Fruit fly (Drosophila melanogaster): ENCODE results near the gene Nmnat.

Gene Nmnat

dm6 chr3R:24917814-24918636, 27.0 kb upstream of the Nmnat start, which contains the start of the genes PIG-S, sud1 and CG11168 (continued):
- TF ChIP-seq H2.0 (GFP tag; IDR thresholded peaks at IDR 0.05) (peak; percentile 68), CG14710 (tag; optimal IDR thresholded peaks at IDR 0.05) (peak; percentile 81), ftz-f1 (GFP tag; optimal IDR thresholded peaks at IDR 0.05) (peak; percentile 93), Elba2 (GFP tag; optimal IDR thresholded peaks at IDR 0.05) (peak; percentile 41), CG33557 (GFP tag; optimal IDR thresholded peaks at IDR 0.05) (peak; percentile 38), Dek (tag; optimal IDR thresholded peaks at IDR 0.05) (peak; percentile 72), CG6765 (GFP tag; optimal IDR thresholded peaks at IDR 0.05) (no peak), lab (GFP tag; optimal IDR thresholded peaks at IDR 0.05) (no peak), Deaf1 (tag; optimal IDR thresholded peaks at IDR 0.05) (no peak), ind (GFP tag; optimal IDR thresholded peaks at IDR 0.05) (peak; percentile 73), org-1 (GFP tag; optimal IDR thresholded peaks at IDR 0.05) (no peak), CG42726 (GFP tag; IDR thresholded peaks at IDR 0.05; ENCODE audit: partially characterized antibody) (0 out of 2 replicates have a peak, but pooled peaks have one; percentile 42), fu2 (GFP tag; optimal IDR thresholded peaks at IDR 0.05) (no peak), CG12769 (tag; optimal IDR thresholded peaks at IDR 0.05) (peak; percentile 42), CG7786 (GFP tag; optimal IDR thresholded peaks at IDR 0.05) (no peak), CG7372 (GFP tag; IDR thresholded peaks at IDR 0.05) (no peak), lmd (GFP tag; IDR thresholded peaks at IDR 0.05) (peak; percentile 80), CG6689 (GFP tag; IDR thresholded peaks at IDR 0.05) (0 out of 2 replicates have a peak, but pooled peaks have one; percentile 24), CG6254 (GFP tag; optimal IDR thresholded peaks at IDR 0.05) (no peak), bcd (GFP tag; optimal IDR thresholded peaks at IDR 0.05) (peak; percentile 59), sug (tag; optimal IDR thresholded peaks at IDR 0.05) (no peak), pzg (GFP tag; optimal IDR thresholded peaks at IDR 0.05) (peak; percentile 56), slbo (GFP tag; IDR thresholded peaks at IDR 0.05) (peak; percentile 88), twi (tag; optimal IDR thresholded peaks at IDR 0.05) (peak; percentile 61), pros (GFP tag; optimal IDR thresholded peaks at IDR 0.05) (no peak), CG7556 (GFP tag; optimal IDR thresholded peaks at IDR 0.05) (no peak)

- TF ChIP-seq MBD-R2 (GFP tag; IDR thresholded peaks at IDR 0.05): peak; percentile 22; the same call in 1 of the 2 replicates
- TF ChIP-seq Myb (GFP tag; optimal IDR thresholded peaks at IDR 0.05): peak; percentile 75
- TF ChIP-seq Spps (tag; optimal IDR thresholded peaks at IDR 0.05): no peak
- no peak for TF ChIP-seq Lim3 (GFP tag; IDR thresholded peaks at IDR 0.05)
- no peak for TF ChIP-seq Atf6 (GFP tag; IDR thresholded peaks at IDR 0.05)
- no peak for TF ChIP-seq Ssrp (tag; optimal IDR thresholded peaks at IDR 0.05)
- TF ChIP-seq CG14710 (tag; optimal IDR thresholded peaks at IDR 0.05): peak; percentile 11
- TF ChIP-seq CG3995 (GFP tag; optimal IDR thresholded peaks at IDR 0.05): no peak
- no peak for TF ChIP-seq Dip2 (GFP tag; IDR thresholded peaks at IDR 0.05)
- no peak for TF ChIP-seq H2.0 (GFP tag; IDR thresholded peaks at IDR 0.05)
- no peak for TF ChIP-seq CG12236 (GFP tag; optimal IDR thresholded peaks at IDR 0.05)
- no peak for TF ChIP-seq CG1602 (GFP tag; optimal IDR thresholded peaks at IDR 0.05)
- peak; percentile 26 for TF ChIP-seq Sry-δ (GFP tag; optimal IDR thresholded peaks at IDR 0.05)
- peak; percentile 48 for TF ChIP-seq CG2116 (GFP tag; optimal IDR thresholded peaks at IDR 0.05)
- TF ChIP-seq CG3163 (GFP tag; optimal IDR thresholded peaks at IDR 0.05): no peak
- TF ChIP-seq gfzf (GFP tag; optimal IDR thresholded peaks at IDR 0.05): peak; percentile 73
- no peak for TF ChIP-seq cwo (GFP tag; optimal IDR thresholded peaks at IDR 0.05)
- TF ChIP-seq zen (tag; optimal IDR thresholded peaks at IDR 0.05): no peak
- TF ChIP-seq CG9797 (GFP tag; optimal IDR thresholded peaks at IDR 0.05): peak; percentile 47
- TF ChIP-seq amos (GFP tag; IDR thresholded peaks at IDR 0.05; ENCODE audit: partially characterized antibody): peak; percentile 31; the same call in 1 of the 2 replicates
- TF ChIP-seq Dp (GFP tag; optimal IDR thresholded peaks at IDR 0.05): peak; percentile 93
- TF ChIP-seq Nf-YB (GFP tag; optimal IDR thresholded peaks at IDR 0.05): no peak
- peak; percentile 8 for TF ChIP-seq CG10267 (tag; optimal IDR thresholded peaks at IDR 0.05)
- TF ChIP-seq BEAF-32 (GFP tag; optimal IDR thresholded peaks at IDR 0.05): peak; percentile 46
- no peak for TF ChIP-seq Dfd (GFP tag; optimal IDR thresholded peaks at IDR 0.05)
Observed at dm6 chr3R:24922270-24922669, 22.8 kb upstream of the Nmnat start, which contains the start of gene Mink. TSS of gene Mink (plus strand) at chr3R:24922473.
